Fruit fly (Drosophila melanogaster): ENCODE data around the gene CG33270.

DNA sequence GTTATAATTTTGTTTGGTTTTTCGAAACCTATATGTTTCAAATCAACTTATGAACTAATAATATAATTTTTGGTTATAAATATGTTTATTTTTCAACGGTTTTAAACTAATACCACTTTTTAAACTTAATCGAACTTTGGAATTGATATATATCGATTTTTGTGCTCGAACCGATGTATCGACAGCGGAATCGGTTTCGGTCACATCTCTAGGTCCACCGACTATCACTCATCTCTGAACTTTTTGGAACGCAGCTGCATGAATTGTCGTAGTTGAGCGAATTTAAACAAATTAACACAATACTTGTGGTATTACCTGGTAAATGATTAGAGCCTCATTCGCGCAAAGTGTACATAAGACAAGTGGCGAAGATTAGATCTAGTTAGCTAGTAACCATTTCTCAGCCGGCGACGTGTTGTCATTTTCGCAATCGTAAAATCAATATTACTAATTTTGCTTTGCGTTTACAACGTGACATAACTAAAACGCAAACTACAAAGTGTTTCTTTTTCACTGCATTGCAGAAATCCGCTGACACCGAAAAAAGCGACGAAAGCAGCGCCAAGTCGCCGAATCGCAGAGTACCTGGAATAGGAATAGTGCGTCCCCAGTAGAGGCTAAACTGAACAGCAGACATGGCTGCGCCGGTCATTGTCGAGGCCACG lies 49.5 kb upstream of the CG33270 start, which contains the start of gene Apt1:
- TF ChIP-seq CG9215 (GFP tag; IDR thresholded peaks at IDR 0.05) = no peak
- no peak for TF ChIP-seq Oli (tag; optimal IDR thresholded peaks at IDR 0.05)
- no peak for TF ChIP-seq lab (GFP tag; optimal IDR thresholded peaks at IDR 0.05)
- no peak for TF ChIP-seq Drgx (GFP tag; IDR thresholded peaks at IDR 0.05)
- no peak for TF ChIP-seq caup (GFP tag; optimal IDR thresholded peaks at IDR 0.05; ENCODE audit: severe bottlenecking)
- TF ChIP-seq CG14014 (GFP tag; IDR thresholded peaks at IDR 0.05) = no peak
- no peak for TF ChIP-seq CG9437 (GFP tag; optimal IDR thresholded peaks at IDR 0.05)
- TF ChIP-seq Sox102F (GFP tag; optimal IDR thresholded peaks at IDR 0.05) = no peak
- no peak for TF ChIP-seq CG8924 (tag; optimal IDR thresholded peaks at IDR 0.05)

All from whole organism, embryonic.